Worm (Caenorhabditis elegans): Measurements from ENCODE around the gene T25B9.6.

ce11 chrIV:10769353-10769752 lies 11.4 kb downstream of the T25B9.6 start, which contains the start of gene T25B9.9:
- TF ChIP-seq nhr-111 (GFP tag; optimal IDR thresholded peaks at IDR 0.05) (no peak), zag-1 (tag; optimal IDR thresholded peaks at IDR 0.05) (no peak)
